Worm (Caenorhabditis elegans): ENCODE results near the gene vps-50.
A peak's percentile ranks its signal among the peaks of the same experiment; 100 is the strongest.

DNA sequence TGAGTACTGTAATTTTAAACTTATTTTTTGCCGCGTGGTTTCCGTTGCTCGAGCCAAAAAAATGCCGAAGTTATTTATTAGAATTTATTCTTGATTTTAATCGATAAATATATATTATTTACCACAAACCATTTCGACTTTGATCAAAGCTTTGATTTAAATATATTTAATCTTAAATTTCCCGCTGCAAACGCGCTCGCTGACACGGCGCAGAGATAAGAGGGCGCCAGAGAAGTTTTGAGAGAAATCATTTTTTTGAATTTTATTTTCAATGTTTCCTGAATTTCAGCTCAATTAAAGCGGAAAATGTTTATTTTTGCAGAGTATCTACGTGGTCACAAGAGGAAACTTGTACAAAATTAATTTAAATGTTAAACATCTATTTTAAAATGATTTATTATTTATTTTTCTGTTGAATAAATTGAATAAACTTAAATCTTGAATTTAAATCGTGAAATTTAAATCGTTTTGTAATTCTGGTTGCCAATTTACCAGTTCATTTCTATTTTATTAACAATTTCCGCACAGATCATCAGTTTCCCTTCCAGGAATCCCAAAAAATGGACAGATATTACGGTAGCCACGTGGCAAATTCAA lies 26.9 kb downstream of the vps-50 start, which contains the start of gene com-1:
- TF ChIP-seq peb-1 (tag; optimal IDR thresholded peaks at IDR 0.05): no peak
- no peak for TF ChIP-seq unc-39 (tag; optimal IDR thresholded peaks at IDR 0.05)
- no peak for TF ChIP-seq elt-3 (tag; optimal IDR thresholded peaks at IDR 0.05)
- TF ChIP-seq sma-3 (GFP tag; optimal IDR thresholded peaks at IDR 0.05): no peak
- peak in 1 of 2 experiments; percentile 66 for TF ChIP-seq lsy-2 (tag; optimal IDR thresholded peaks at IDR 0.05)
- TF ChIP-seq Y55F3AM.14 (GFP tag; optimal IDR thresholded peaks at IDR 0.05): no peak
- TF ChIP-seq snpc-4 (tag; optimal IDR thresholded peaks at IDR 0.05): no peak
- TF ChIP-seq ZK546.5 (tag; optimal IDR thresholded peaks at IDR 0.05): no peak
- no peak for TF ChIP-seq aly-2 (tag; optimal IDR thresholded peaks at IDR 0.05)
- no peak for TF ChIP-seq blmp-1 (tag; optimal IDR thresholded peaks at IDR 0.05; ENCODE audit: insufficient read depth)
- no peak for TF ChIP-seq skn-1 (tag; optimal IDR thresholded peaks at IDR 0.05)
- no peak for TF ChIP-seq zag-1 (tag; optimal IDR thresholded peaks at IDR 0.05)
- TF ChIP-seq ceh-82 (tag; optimal IDR thresholded peaks at IDR 0.05): no peak
- no peak for TF ChIP-seq ztf-11 (tag; optimal IDR thresholded peaks at IDR 0.05)

All from whole organism, L2 larva.